Worm (Caenorhabditis elegans): ENCODE measurements around the gene zen-4.
A peak's percentile ranks its signal among the peaks of the same experiment; 100 is the strongest.

Gene zen-4

ce11 chrIV:6108665-6109064, 9.3 kb upstream of the zen-4 start:
- no peak for TF ChIP-seq unc-55 (GFP tag; optimal IDR thresholded peaks at IDR 0.05)
- no peak for TF ChIP-seq ceh-82 (tag; optimal IDR thresholded peaks at IDR 0.05)
- no peak for TF ChIP-seq nhr-11 (tag; optimal IDR thresholded peaks at IDR 0.05)
- no peak for TF ChIP-seq blmp-1 (tag; optimal IDR thresholded peaks at IDR 0.05; ENCODE audit: insufficient read depth)
- TF ChIP-seq sem-4 (tag; optimal IDR thresholded peaks at IDR 0.05): no peak
- no peak for TF ChIP-seq ztf-1 (GFP tag; conservative IDR thresholded peaks at IDR 0.05)
- no peak for TF ChIP-seq nhr-10 (tag; optimal IDR thresholded peaks at IDR 0.05)

DNA sequence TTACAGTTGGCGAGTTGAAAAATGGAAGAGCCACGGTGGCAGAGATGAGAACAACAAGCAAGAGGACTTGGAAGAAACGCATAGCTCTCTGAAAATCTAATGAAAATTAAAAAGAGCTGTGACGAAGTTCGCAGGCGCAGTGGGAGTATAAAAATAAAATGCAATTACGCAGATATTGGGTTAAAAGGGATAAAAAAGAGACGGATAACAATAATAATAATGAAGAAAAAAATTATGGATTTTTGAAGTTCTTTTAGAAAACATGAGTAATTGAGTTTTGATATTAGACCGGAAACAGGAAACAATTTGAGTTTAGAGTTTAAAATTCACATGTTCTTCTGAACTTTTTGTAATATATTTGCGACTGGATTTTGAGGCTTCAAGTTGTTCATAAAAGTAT, 5.7 kb upstream of the zen-4 start, which contains the start of gene M03D4.3:
Gene M03D4.3 (minus strand): TSS at position 101 of the 400 bp plus-strand sequence.
- no peak for TF ChIP-seq fos-1 (tag; optimal IDR thresholded peaks at IDR 0.05)
- TF ChIP-seq ztf-11 (tag; optimal IDR thresholded peaks at IDR 0.05): no peak
- no peak for TF ChIP-seq unc-62 (GFP tag; optimal IDR thresholded peaks at IDR 0.05)
- TF ChIP-seq lsy-2 (tag; optimal IDR thresholded peaks at IDR 0.05): no peak
- no peak for TF ChIP-seq sem-4 (tag; optimal IDR thresholded peaks at IDR 0.05)
- no peak for TF ChIP-seq elt-1 (tag; optimal IDR thresholded peaks at IDR 0.05)
- TF ChIP-seq sma-9 (GFP tag; optimal IDR thresholded peaks at IDR 0.05): no peak
- TF ChIP-seq sma-9 (tag; optimal IDR thresholded peaks at IDR 0.05): no peak
- TF ChIP-seq nhr-129 (tag; optimal IDR thresholded peaks at IDR 0.05): no peak
- TF ChIP-seq mab-5 (tag; optimal IDR thresholded peaks at IDR 0.05): no peak
- TF ChIP-seq nhr-11 (tag; optimal IDR thresholded peaks at IDR 0.05): no peak
- TF ChIP-seq unc-39 (tag; optimal IDR thresholded peaks at IDR 0.05): no peak
- TF ChIP-seq zag-1 (tag; optimal IDR thresholded peaks at IDR 0.05): no peak
- TF ChIP-seq dmd-4 (tag; optimal IDR thresholded peaks at IDR 0.05): no peak
- TF ChIP-seq peb-1 (tag; optimal IDR thresholded peaks at IDR 0.05): no peak
- no peak for TF ChIP-seq C34F6.9 (tag; optimal IDR thresholded peaks at IDR 0.05)
- TF ChIP-seq ztf-4 (tag; optimal IDR thresholded peaks at IDR 0.05): no peak
- no peak for TF ChIP-seq lin-39 (tag; optimal IDR thresholded peaks at IDR 0.05)

ce11 chrIV:6127252-6127930, 9.4 kb downstream of the zen-4 start, which contains the start of gene M03D4.4:
Gene M03D4.4 (minus strand): TSS chrIV:6127302.
- TF ChIP-seq mdl-1 (tag; optimal IDR thresholded peaks at IDR 0.05) (no peak), elt-3 (tag; optimal IDR thresholded peaks at IDR 0.05) (no peak), crh-2 (tag; optimal IDR thresholded peaks at IDR 0.05) (no peak), F13H6.1 (tag; optimal IDR thresholded peaks at IDR 0.05) (peak; percentile 42), gmeb-1 (tag; optimal IDR thresholded peaks at IDR 0.05) (no peak), aly-2 (tag; optimal IDR thresholded peaks at IDR 0.05) (no peak), lin-11 (tag; optimal IDR thresholded peaks at IDR 0.05) (no peak), unc-62 (GFP tag; optimal IDR thresholded peaks at IDR 0.05) (no peak), R02D3.7 (tag; optimal IDR thresholded peaks at IDR 0.05) (no peak)

- TF ChIP-seq aly-2 (tag; optimal IDR thresholded peaks at IDR 0.05): no peak
- peak; percentile 26 for TF ChIP-seq nhr-129 (tag; optimal IDR thresholded peaks at IDR 0.05)
- no peak for TF ChIP-seq alr-1 (tag; optimal IDR thresholded peaks at IDR 0.05)
- TF ChIP-seq F13H6.1 (tag; optimal IDR thresholded peaks at IDR 0.05): peak; percentile 16
Observed at ce11 chrIV:6130437-6130836, 12.4 kb downstream of the zen-4 start.

DNA sequence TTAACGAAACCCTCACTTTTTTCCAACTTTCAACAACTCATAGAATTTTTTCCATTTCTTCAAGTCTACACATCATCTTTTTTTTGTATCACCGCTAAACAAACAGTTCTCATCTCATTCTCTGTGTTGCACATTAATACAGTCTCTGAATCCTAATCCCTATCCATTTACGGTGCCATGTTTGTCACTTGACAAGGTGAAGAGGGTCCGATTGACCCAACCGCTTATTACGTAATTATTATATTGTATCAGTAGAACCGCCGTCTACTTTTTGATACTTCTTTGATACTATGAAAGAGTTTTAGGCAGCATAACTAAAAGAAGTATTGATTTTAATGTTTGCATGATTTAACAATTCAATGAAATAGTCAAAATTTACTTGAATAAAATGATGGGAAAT, 16.6 kb downstream of the zen-4 start:
- TF ChIP-seq sem-4 (tag; optimal IDR thresholded peaks at IDR 0.05) (no peak), unc-39 (tag; optimal IDR thresholded peaks at IDR 0.05) (no peak), nhr-11 (tag; optimal IDR thresholded peaks at IDR 0.05) (no peak), alr-1 (tag; optimal IDR thresholded peaks at IDR 0.05) (no peak), skn-1 (tag; optimal IDR thresholded peaks at IDR 0.05) (no peak), snpc-4 (tag; optimal IDR thresholded peaks at IDR 0.05) (no peak), lin-13 (GFP tag; optimal IDR thresholded peaks at IDR 0.05) (no peak), nhr-129 (tag; optimal IDR thresholded peaks at IDR 0.05) (no peak), lin-39 (tag; optimal IDR thresholded peaks at IDR 0.05) (no peak), unc-55 (GFP tag; optimal IDR thresholded peaks at IDR 0.05) (no peak), sma-9 (GFP tag; optimal IDR thresholded peaks at IDR 0.05) (no peak), sma-9 (tag; optimal IDR thresholded peaks at IDR 0.05) (no peak)
